Fruit fly (Drosophila melanogaster) whole organism, embryonic: ENCODE results near the gene CG15196.

ENCODE experiments used
- Ada2b ChIP-seq: fragments of 200-800 bp; sonication (Bioruptor generic); IDR thresholded peaks from 2 replicates; pipeline ENCODE4 v1.3.6; 2022; ENCODE audit warnings: missing biosample characterization, missing genetic modification characterization
- Aef1 ChIP-seq: fragments of 200-800 bp; sonication (Bioruptor generic); IDR thresholded peaks from 3 replicates; pipeline ENCODE4 v1.3.6; 2022; ENCODE audit warnings: missing biosample characterization, missing genetic modification characterization
- B-H1 ChIP-seq: fragments of 200-800 bp; sonication (Bioruptor generic); IDR thresholded peaks from 3 replicates; pipeline ENCODE4 v1.3.6; 2022; ENCODE audit warnings: missing biosample characterization, missing genetic modification characterization
- CG10431 ChIP-seq: fragments of 200-800 bp; sonication (Bioruptor generic); optimal IDR thresholded peaks from 3 replicates; lab custom pipeline; 2018; ENCODE audit warnings: missing biosample characterization, mild to moderate bottlenecking, missing genetic modification characterization
- CG11093 ChIP-seq: fragments of 200-800 bp; sonication (Bioruptor generic); IDR thresholded peaks from 3 replicates; pipeline ENCODE4 v1.3.6; 2022; ENCODE audit warnings: missing biosample characterization, missing genetic modification characterization
- CG17612 ChIP-seq: fragments of 200-800 bp; sonication (Bioruptor generic); IDR thresholded peaks from 2 replicates; pipeline ENCODE4 v1.3.6; 2022; ENCODE audit warnings: missing biosample characterization, missing genetic modification characterization
- CG34376 ChIP-seq: fragments of 200-800 bp; sonication (Bioruptor generic); optimal IDR thresholded peaks from 2 replicates; lab custom pipeline; 2018; ENCODE audit warnings: missing biosample characterization, mild to moderate bottlenecking, missing genetic modification characterization
- CG4820 ChIP-seq: fragments of 200-800 bp; sonication (Bioruptor generic); optimal IDR thresholded peaks from 3 replicates; lab custom pipeline; 2016; ENCODE audit warnings: missing biosample characterization, missing genetic modification characterization
- CG5245 ChIP-seq: fragments of 200-800 bp; sonication (Bioruptor generic); optimal IDR thresholded peaks from 3 replicates; lab custom pipeline; 2016; ENCODE audit warnings: missing biosample characterization, missing genetic modification characterization
- CG6791 ChIP-seq: fragments of 200-800 bp; sonication (Bioruptor generic); IDR thresholded peaks from 3 replicates; pipeline ENCODE4 v1.3.6; 2022; ENCODE audit warnings: missing biosample characterization, missing genetic modification characterization; ENCODE audit not compliant: partially characterized antibody
- CG7372 ChIP-seq: fragments of 200-800 bp; sonication (Bioruptor generic); IDR thresholded peaks from 2 replicates; pipeline ENCODE4 v1.3.6; 2022; ENCODE audit warnings: missing biosample characterization, missing genetic modification characterization
- CG8478 ChIP-seq: fragments of >200 bp; optimal IDR thresholded peaks from 2 replicates; lab custom pipeline; 2018
- CG9609 ChIP-seq: fragments of 200-800 bp; sonication (Bioruptor generic); optimal IDR thresholded peaks from 3 replicates; lab custom pipeline; 2016; ENCODE audit warnings: missing biosample characterization, missing genetic modification characterization
- CG9876 ChIP-seq: fragments of 200-800 bp; sonication (Bioruptor generic); optimal IDR thresholded peaks from 2 replicates; lab custom pipeline; 2016; ENCODE audit warnings: missing biosample characterization, missing genetic modification characterization
- D19B ChIP-seq: fragments of 200-800 bp; sonication (Bioruptor generic); optimal IDR thresholded peaks from 2 replicates; lab custom pipeline; 2017; ENCODE audit warnings: missing biosample characterization, mild to moderate bottlenecking, missing genetic modification characterization
- Elba2 ChIP-seq: fragments of 200-800 bp; sonication (Bioruptor generic); optimal IDR thresholded peaks from 3 replicates; lab custom pipeline; 2016; ENCODE audit warnings: missing biosample characterization, missing genetic modification characterization
- GATAe ChIP-seq: fragments of 200-800 bp; sonication (Bioruptor generic); conservative IDR thresholded peaks from 2 replicates; pipeline ENCODE4 v1.3.6; 2022; ENCODE audit warnings: missing biosample characterization, missing genetic modification characterization
- HLH4C ChIP-seq: fragments of 200-800 bp; sonication (Bioruptor generic); IDR thresholded peaks from 3 replicates; pipeline ENCODE4 v1.3.6; 2022; ENCODE audit warnings: missing biosample characterization, missing genetic modification characterization; ENCODE audit not compliant: partially characterized antibody
- HmgZ ChIP-seq: fragments of 200-800 bp; sonication (Bioruptor generic); optimal IDR thresholded peaks from 2 replicates; lab custom pipeline; 2018; ENCODE audit warnings: missing biosample characterization, mild to moderate bottlenecking, missing genetic modification characterization
- Hsf ChIP-seq: fragments of 200-800 bp; sonication (Bioruptor generic); optimal IDR thresholded peaks from 3 replicates; lab custom pipeline; 2016; ENCODE audit warnings: missing biosample characterization, missing genetic modification characterization
- MBD-R2 ChIP-seq: fragments of 200-800 bp; sonication (Bioruptor generic); IDR thresholded peaks from 2 replicates; pipeline ENCODE4 v1.3.6; 2022; ENCODE audit warnings: missing biosample characterization, missing genetic modification characterization
- NC2β ChIP-seq: fragments of 200-800 bp; sonication (Bioruptor generic); optimal IDR thresholded peaks from 2 replicates; lab custom pipeline; 2016; ENCODE audit warnings: missing biosample characterization, missing genetic modification characterization
- Rx ChIP-seq: fragments of 200-800 bp; sonication (Bioruptor generic); IDR thresholded peaks from 2 replicates; pipeline ENCODE4 v1.3.6; 2022; ENCODE audit warnings: missing biosample characterization, missing genetic modification characterization
- Ssrp ChIP-seq: fragments of 200-800 bp; sonication (Bioruptor generic); optimal IDR thresholded peaks from 2 replicates; lab custom pipeline; 2018; ENCODE audit warnings: missing biosample characterization, mild to moderate bottlenecking, missing genetic modification characterization, moderate library complexity
- ab ChIP-seq: fragments of 200-800 bp; sonication (Bioruptor generic); optimal IDR thresholded peaks from 2 replicates; lab custom pipeline; 2016; ENCODE audit warnings: missing biosample characterization, missing genetic modification characterization
- cato ChIP-seq: fragments of 200-800 bp; sonication (Bioruptor generic); optimal IDR thresholded peaks from 2 replicates; lab custom pipeline; 2016; ENCODE audit warnings: missing biosample characterization, missing genetic modification characterization, borderline replicate concordance
- dpn ChIP-seq, 2 experiments: fragments of 200-800 bp; sonication (Bioruptor generic); optimal IDR thresholded peaks; 3 replicates each; lab custom pipeline; 2016; ENCODE audit warnings: missing biosample characterization in 2 of 2, missing genetic modification characterization in 2 of 2
- exex ChIP-seq: fragments of 200-800 bp; sonication (Bioruptor generic); optimal IDR thresholded peaks from 4 replicates; lab custom pipeline; 2018; ENCODE audit warnings: missing biosample characterization, mild to moderate bottlenecking, missing genetic modification characterization, moderate library complexity
- fd102C ChIP-seq: fragments of 200-800 bp; sonication (Bioruptor generic); optimal IDR thresholded peaks from 2 replicates; lab custom pipeline; 2018; ENCODE audit warnings: missing biosample characterization, mild to moderate bottlenecking, missing genetic modification characterization, moderate library complexity
- fd3F ChIP-seq: fragments of 200-800 bp; sonication (Bioruptor generic); optimal IDR thresholded peaks from 2 replicates; lab custom pipeline; 2018; ENCODE audit warnings: missing biosample characterization, mild to moderate bottlenecking, missing genetic modification characterization, moderate library complexity
- ftz-f1 ChIP-seq: fragments of 200-800 bp; sonication (Bioruptor generic); optimal IDR thresholded peaks from 2 replicates; lab custom pipeline; 2016; ENCODE audit warnings: missing biosample characterization, missing genetic modification characterization
- gro ChIP-seq: fragments of 200-800 bp; sonication (Bioruptor generic); optimal IDR thresholded peaks from 2 replicates; lab custom pipeline; 2016; ENCODE audit warnings: missing biosample characterization, missing genetic modification characterization
- her ChIP-seq: fragments of 200-800 bp; sonication (Bioruptor generic); optimal IDR thresholded peaks from 2 replicates; lab custom pipeline; 2016; ENCODE audit warnings: missing biosample characterization, missing genetic modification characterization
- ind ChIP-seq: fragments of 200-800 bp; sonication (Bioruptor generic); optimal IDR thresholded peaks from 3 replicates; lab custom pipeline; 2016; ENCODE audit warnings: missing biosample characterization, missing genetic modification characterization
- kni ChIP-seq: fragments of 200-800 bp; sonication (Bioruptor generic); optimal IDR thresholded peaks from 3 replicates; lab custom pipeline; 2017; ENCODE audit warnings: mild to moderate bottlenecking, missing biosample characterization, missing genetic modification reagents, missing genetic modification characterization
- mld ChIP-seq: fragments of 200-800 bp; sonication (Bioruptor generic); IDR thresholded peaks from 3 replicates; pipeline ENCODE4 v1.3.6; 2022; ENCODE audit warnings: missing biosample characterization, missing genetic modification characterization; ENCODE audit not compliant: partially characterized antibody
- pfk ChIP-seq: fragments of 200-800 bp; sonication (Bioruptor generic); optimal IDR thresholded peaks from 2 replicates; lab custom pipeline; 2018; ENCODE audit warnings: missing biosample characterization, mild to moderate bottlenecking, missing genetic modification characterization, moderate library complexity
- ro ChIP-seq: fragments of 200-800 bp; sonication (Bioruptor generic); IDR thresholded peaks from 2 replicates; pipeline ENCODE4 v1.3.6; 2022; ENCODE audit warnings: missing biosample characterization, missing genetic modification characterization
- sens ChIP-seq: fragments of 200-800 bp; sonication (Bioruptor generic); peaks from one replicate; lab custom pipeline; 2016; ENCODE audit warnings: missing biosample characterization, missing genetic modification characterization

The CG15196 gene

dm6 chrX:11393003-11393620 is 16.6 kb upstream of the CG15196 start (continued):
- TF ChIP-seq Hsf (GFP tag; lab: Kevin White, UChicago) (peak; percentile 8), ind (no peak), dpn (GFP tag; optimal IDR thresholded peaks at IDR 0.05; lab: Kevin White, UChicago) (no peak), CG5245 (GFP tag; lab: Kevin White, UChicago) (no peak), pfk (GFP tag; lab: Kevin White, UChicago) (no peak), CG4820 (no peak), Ada2b (GFP tag; lab: Robert Waterston, UW) (peak; percentile 44; the same call in 1 of the 2 replicates), B-H1 (GFP tag; lab: Robert Waterston, UW) (no peak), CG11093 (no peak), CG9876 (GFP tag; lab: Kevin White, UChicago) (no peak), HmgZ (tag; lab: Kevin White, UChicago) (peak; percentile 47), CG17612 (GFP tag; lab: Robert Waterston, UW) (no peak), ab (GFP tag; lab: Kevin White, UChicago) (no peak), cato (GFP tag; lab: Kevin White, UChicago) (no peak), CG34376 (GFP tag; lab: Kevin White, UChicago) (no peak), NC2β (no peak), CG8478 (no peak), MBD-R2 (GFP tag; lab: Robert Waterston, UW) (no peak)

DNA sequence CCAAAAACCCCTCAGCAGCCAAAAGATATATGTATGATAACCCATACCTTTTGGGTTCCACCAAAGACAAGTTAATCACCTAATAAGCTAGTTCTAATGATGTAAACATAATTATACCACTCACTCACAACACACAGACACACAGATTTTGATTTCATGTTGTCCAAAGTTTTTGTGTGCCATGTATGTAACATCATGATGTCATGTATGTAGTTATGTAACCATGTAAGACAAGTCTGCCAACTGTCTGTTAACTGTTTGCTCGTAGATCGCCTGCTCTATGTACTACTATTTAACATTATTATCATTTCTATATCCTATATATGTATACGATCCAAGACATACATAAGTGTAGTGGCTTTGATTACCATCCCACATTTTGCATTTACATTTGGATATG is 5.5 kb upstream of the CG15196 start:
- no peak for TF ChIP-seq ftz-f1 (GFP tag; lab: Kevin White, UChicago)
- peak; percentile 43 for TF ChIP-seq sens (GFP tag; lab: Kevin White, UChicago)
- TF ChIP-seq fd3F, result no peak
- no peak for TF ChIP-seq GATAe (GFP tag; lab: Robert Waterston, UW)
- TF ChIP-seq mld, result no peak
- TF ChIP-seq Ssrp, result no peak
- no peak for TF ChIP-seq HLH4C (GFP tag; lab: Robert Waterston, UW)
- TF ChIP-seq CG10431 (GFP tag; lab: Kevin White, UChicago), result peak; percentile 94
- TF ChIP-seq, all 482 proteins: peak for 2

DNA sequence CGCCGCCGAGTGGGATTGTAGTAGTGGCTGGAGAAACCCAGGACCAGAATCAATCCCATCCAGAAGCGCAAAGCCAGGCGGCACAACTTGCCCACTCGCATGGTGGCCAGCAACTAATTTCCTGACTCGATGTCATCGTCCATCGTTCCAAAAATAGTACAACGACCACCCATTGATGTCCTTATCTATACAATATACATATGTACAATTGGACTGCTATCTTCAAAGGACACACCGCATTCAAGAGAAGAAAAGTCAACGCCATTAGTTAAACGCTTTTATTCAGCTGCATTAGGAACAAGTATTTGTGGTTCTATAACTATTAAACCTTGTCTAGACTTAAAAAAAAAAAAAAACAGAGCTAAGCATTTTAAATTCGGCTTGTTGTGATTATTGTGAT is 3.3 kb downstream of the CG15196 start, which contains the start of gene Gr10b:
TSS of gene Gr10b (minus strand) at position 101 of the 400 bp plus-strand sequence.
- TF ChIP-seq Aef1 (GFP tag; lab: Robert Waterston, UW) (no peak), CG9609 (GFP tag; lab: Kevin White, UChicago) (no peak), exex (tag; lab: Kevin White, UChicago) (no peak), cato (GFP tag; lab: Kevin White, UChicago) (no peak), ro (GFP tag; lab: Robert Waterston, UW) (no peak), Rx (no peak), Ssrp (no peak), CG6791 (no peak), Elba2 (no peak), fd102C (GFP tag; lab: Kevin White, UChicago) (no peak), kni (GFP tag; lab: Kevin White, UChicago) (no peak), D19B (GFP tag; lab: Kevin White, UChicago) (no peak), her (GFP tag; lab: Kevin White, UChicago) (no peak), CG7372 (no peak), gro (GFP tag; lab: Kevin White, UChicago) (no peak)
